Fruit fly (Drosophila melanogaster): Measurements from ENCODE around the gene CG6569.

CG6569 gene

DNA sequence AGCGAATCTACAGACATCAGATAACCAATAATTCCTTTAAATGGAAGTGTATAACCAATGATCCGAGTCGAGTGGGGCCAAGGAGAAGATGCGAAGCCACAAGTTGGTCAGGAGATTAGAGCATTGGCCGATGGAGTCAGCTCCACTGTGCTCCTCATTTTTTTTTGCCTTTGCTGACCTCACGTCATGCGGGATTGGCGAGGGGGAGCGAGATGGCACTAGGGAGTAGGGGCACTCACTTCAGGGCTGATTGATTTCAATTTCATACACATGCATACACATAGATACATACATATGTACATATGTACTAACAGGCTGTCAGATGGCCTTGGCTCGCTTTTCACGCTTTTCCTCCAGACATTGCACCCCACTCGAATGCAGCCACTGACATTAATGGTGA lies 19.4 kb downstream of the CG6569 start:
- no peak for TF ChIP-seq Hr83 (GFP tag; optimal IDR thresholded peaks at IDR 0.05; ENCODE audit: poor library complexity, severe bottlenecking)
- no peak for TF ChIP-seq Dif (GFP tag; optimal IDR thresholded peaks at IDR 0.05; ENCODE audit: partially characterized antibody)
- TF ChIP-seq CrebA (GFP tag; optimal IDR thresholded peaks at IDR 0.05; ENCODE audit: borderline replicate concordance): no peak
- TF ChIP-seq Mio (GFP tag; optimal IDR thresholded peaks at IDR 0.05): no peak
- no peak for TF ChIP-seq brk (GFP tag; optimal IDR thresholded peaks at IDR 0.05)
- no peak for TF ChIP-seq HLH106 (tag; optimal IDR thresholded peaks at IDR 0.05)
- TF ChIP-seq Sp1 (GFP tag; optimal IDR thresholded peaks at IDR 0.05): no peak
- no peak for TF ChIP-seq dsf (GFP tag; optimal IDR thresholded peaks at IDR 0.05; ENCODE audit: borderline replicate concordance)
- TF ChIP-seq N (GFP tag; optimal IDR thresholded peaks at IDR 0.05): no peak
- TF ChIP-seq Myc (optimal IDR thresholded peaks at IDR 0.05): no peak
- TF ChIP-seq OdsH (GFP tag; optimal IDR thresholded peaks at IDR 0.05): no peak
- TF ChIP-seq h (GFP tag; optimal IDR thresholded peaks at IDR 0.05): no peak
- TF ChIP-seq Abd-B (GFP tag; optimal IDR thresholded peaks at IDR 0.05): no peak
- no peak for TF ChIP-seq ey (GFP tag; optimal IDR thresholded peaks at IDR 0.05)
- TF ChIP-seq foxo (GFP tag; optimal IDR thresholded peaks at IDR 0.05): no peak

DNA sequence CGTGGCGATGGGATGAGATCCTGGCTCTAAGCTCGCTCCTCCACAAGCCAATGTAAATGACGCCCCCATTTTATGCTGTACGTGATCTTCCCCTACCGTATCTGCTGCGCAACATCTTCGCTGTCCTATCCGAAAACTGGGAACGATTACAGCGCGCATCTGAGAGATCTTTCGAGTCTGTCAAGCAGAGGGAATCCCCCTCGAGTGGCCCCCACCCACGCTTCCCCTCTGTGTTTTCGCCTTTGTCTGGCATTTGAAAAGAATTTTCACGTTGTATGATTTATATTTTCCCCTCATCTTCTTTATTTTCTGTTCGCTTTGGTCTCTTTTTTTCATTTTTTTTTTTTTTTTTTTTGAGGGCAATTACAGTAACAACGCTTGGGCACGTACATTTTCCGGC lies 20.3 kb downstream of the CG6569 start:
- no peak for TF ChIP-seq woc (GFP tag; optimal IDR thresholded peaks at IDR 0.05)
- no peak for TF ChIP-seq Rel (GFP tag; optimal IDR thresholded peaks at IDR 0.05)
- TF ChIP-seq Rel (tag; optimal IDR thresholded peaks at IDR 0.05): peak; percentile 92

DNA sequence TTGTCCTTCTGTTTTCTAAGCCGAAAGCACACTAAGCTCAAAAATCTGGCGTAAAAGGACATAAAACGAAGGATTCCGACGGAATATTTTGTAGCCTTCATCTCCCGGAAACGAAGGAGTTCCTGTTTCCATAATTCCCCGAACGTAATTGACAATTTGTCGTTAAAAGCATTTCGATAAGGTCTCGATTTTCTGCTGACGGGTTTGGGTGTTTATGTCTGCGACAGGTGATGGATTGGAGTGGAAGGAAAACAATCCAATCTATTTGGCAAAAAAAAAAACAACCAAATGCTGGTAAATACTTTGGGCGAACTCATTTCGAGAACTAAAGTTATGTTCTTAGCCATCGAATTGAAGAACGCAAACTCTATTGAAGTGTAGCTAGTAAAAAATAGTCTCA lies 21.2 kb downstream of the CG6569 start, which contains the start of gene Gr93d:
Gene Gr93d, minus strand, starts transcription at position 101 of the 400 bp plus-strand sequence.
- TF ChIP-seq fru (GFP tag; optimal IDR thresholded peaks at IDR 0.05): no peak

DNA sequence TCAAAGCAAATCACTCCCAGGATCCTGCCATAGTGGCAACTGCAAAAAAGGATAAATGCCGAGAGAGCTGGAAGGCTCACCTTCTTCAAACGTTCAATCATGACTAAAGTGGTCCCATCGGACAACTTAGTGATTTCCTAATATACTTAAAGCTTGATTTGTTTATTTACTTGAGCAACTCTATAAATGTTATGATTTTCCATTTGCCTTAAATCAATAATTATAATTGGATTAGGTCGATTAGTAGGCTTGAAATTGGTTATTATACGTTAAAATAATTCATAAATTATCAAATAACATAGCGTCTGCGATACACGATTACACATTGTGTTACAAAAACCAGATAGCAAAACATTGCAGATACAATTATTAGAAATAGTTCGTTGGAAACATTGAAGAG lies 22.6 kb downstream of the CG6569 start, which contains the start of gene Gr93c:
Gene Gr93c, minus strand, starts transcription at position 101 of the 400 bp plus-strand sequence.
- TF ChIP-seq brk (GFP tag; optimal IDR thresholded peaks at IDR 0.05) (no peak), Dif (GFP tag; optimal IDR thresholded peaks at IDR 0.05; ENCODE audit: partially characterized antibody) (no peak), OdsH (GFP tag; optimal IDR thresholded peaks at IDR 0.05) (no peak), pan (optimal IDR thresholded peaks at IDR 0.05) (no peak), Myc (optimal IDR thresholded peaks at IDR 0.05) (no peak), Jra (GFP tag; optimal IDR thresholded peaks at IDR 0.05) (no peak), GATAd (GFP tag; optimal IDR thresholded peaks at IDR 0.05) (no peak), usp (GFP tag; optimal IDR thresholded peaks at IDR 0.05) (no peak), dmrt93B (GFP tag; optimal IDR thresholded peaks at IDR 0.05) (no peak), br (GFP tag; optimal IDR thresholded peaks at IDR 0.05) (no peak), dsf (GFP tag; optimal IDR thresholded peaks at IDR 0.05; ENCODE audit: borderline replicate concordance) (no peak), CrebA (GFP tag; optimal IDR thresholded peaks at IDR 0.05; ENCODE audit: borderline replicate concordance) (no peak)

DNA sequence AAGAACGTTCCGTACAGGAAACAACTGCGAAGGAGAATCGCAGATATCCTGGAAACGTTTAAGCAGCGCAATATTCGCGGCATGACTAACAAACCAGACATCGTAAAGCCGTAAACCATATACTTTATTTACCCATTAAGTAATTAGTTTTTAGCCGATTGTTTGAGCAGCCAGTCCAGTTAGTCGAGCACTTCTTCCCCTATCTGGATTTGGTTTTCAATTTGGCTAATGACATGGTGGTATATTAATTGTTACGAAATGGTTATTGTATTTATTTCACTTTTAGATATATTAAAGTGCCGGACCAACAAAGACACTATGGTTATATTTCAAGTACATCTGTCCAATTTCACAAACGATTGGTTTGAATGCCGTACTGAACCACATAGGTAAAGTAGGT lies 24.1 kb downstream of the CG6569 start, which contains the start of gene Gr93b:
Gene Gr93b, minus strand, starts transcription at position 101 of the 400 bp plus-strand sequence.
- no peak for TF ChIP-seq br (GFP tag; optimal IDR thresholded peaks at IDR 0.05)
- TF ChIP-seq Dif (GFP tag; optimal IDR thresholded peaks at IDR 0.05; ENCODE audit: partially characterized antibody): no peak
- no peak for TF ChIP-seq foxo (GFP tag; optimal IDR thresholded peaks at IDR 0.05)

DNA sequence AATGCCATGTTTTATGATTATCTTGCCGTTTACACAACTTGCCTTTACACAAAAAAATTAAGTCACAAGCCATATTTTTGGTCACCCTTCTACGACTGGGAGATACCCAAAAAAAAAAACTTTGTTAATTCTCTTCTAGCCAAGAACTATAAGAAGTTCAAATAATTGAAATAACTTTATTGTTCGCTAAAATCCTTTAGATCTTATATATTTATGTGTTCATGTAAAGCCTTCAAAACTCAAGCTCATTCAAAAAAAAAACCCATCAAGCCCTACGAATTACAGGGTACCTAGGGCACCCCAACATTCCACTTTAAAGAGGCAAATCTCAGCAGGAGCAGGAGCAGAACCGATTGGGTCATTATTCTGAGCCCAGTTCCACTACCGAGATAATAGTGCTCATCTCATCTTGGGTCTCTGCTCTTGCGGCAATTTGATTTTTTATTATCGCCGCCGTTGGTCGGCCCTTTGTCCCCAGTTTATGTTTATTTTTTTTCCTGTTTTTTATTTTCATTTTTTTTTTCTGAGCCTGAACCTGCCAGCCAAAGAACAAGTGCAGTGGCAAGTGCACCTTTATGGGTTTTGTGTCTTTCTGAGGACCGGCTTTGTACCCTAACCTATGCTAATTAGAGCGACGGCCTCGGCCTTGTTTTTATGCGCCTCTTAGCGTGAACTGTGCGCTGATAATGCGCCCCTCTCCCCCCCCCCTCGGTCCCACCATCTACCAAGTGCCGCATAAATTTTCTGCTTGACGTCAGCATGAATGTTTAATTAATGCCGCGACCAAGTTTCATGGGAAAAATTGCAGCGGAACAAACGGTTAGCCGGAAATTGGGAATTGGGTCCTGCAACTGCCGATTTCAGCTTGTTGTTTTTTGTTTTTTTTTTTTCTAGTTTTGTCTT lies 26.0 kb downstream of the CG6569 start:
- TF ChIP-seq foxo (GFP tag; optimal IDR thresholded peaks at IDR 0.05): peak in 1 of 2 experiments; percentile 0
- TF ChIP-seq CG32264 (GFP tag; optimal IDR thresholded peaks at IDR 0.05): no peak

DNA sequence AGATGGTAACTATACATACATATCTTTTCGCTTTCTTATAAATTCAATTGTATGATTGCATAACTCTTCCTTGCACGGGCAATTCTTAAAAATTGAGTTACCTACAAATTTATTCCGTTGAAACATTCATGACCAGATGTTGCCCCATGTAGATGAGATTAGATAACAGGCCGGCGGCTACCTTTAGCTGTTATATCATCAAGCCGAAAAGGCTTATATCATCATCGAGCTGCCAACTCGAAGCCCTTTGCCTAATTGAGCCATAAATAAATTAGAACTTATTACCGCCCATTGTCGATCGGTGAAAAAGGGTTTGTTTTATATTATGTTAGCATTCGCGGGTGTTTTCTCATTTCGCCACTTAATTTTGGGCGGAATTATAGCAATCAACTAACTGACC lies 27.3 kb downstream of the CG6569 start:
- TF ChIP-seq lola (GFP tag; optimal IDR thresholded peaks at IDR 0.05) (no peak), Myc (optimal IDR thresholded peaks at IDR 0.05) (no peak), usp (GFP tag; optimal IDR thresholded peaks at IDR 0.05) (no peak), Hr83 (GFP tag; optimal IDR thresholded peaks at IDR 0.05; ENCODE audit: poor library complexity, severe bottlenecking) (no peak), OdsH (GFP tag; optimal IDR thresholded peaks at IDR 0.05) (no peak), N (GFP tag; optimal IDR thresholded peaks at IDR 0.05) (no peak), Rel (GFP tag; optimal IDR thresholded peaks at IDR 0.05) (no peak), Rel (tag; optimal IDR thresholded peaks at IDR 0.05) (no peak), sage (GFP tag; optimal IDR thresholded peaks at IDR 0.05) (no peak), tai (GFP tag; optimal IDR thresholded peaks at IDR 0.05) (no peak), HLH106 (tag; optimal IDR thresholded peaks at IDR 0.05) (no peak), brk (GFP tag; optimal IDR thresholded peaks at IDR 0.05) (no peak), foxo (GFP tag; optimal IDR thresholded peaks at IDR 0.05) (no peak), dmrt93B (GFP tag; optimal IDR thresholded peaks at IDR 0.05) (no peak)

Measured in whole organism, wandering third instar larva.